Worm (Caenorhabditis elegans) whole organism, L1 larva: ENCODE results near the gene F46G11.6.

Experiments used
- C04F5.9 ChIP-seq: sonication (generic microtip); optimal IDR thresholded peaks from 2 replicates; lab custom pipeline; 2016; ENCODE audit warnings: missing genetic modification characterization, missing compliant biosample characterization
- C16A3.4 ChIP-seq: fragments of 150-350 bp; optimal IDR thresholded peaks from 2 replicates; lab custom pipeline; 2014; ENCODE audit warnings: missing biosample characterization, missing genetic modification characterization
- C34B4.2 ChIP-seq: sonication (generic microtip); optimal IDR thresholded peaks from 2 replicates; lab custom pipeline; 2017; ENCODE audit warnings: mild to moderate bottlenecking, missing genetic modification characterization, missing compliant biosample characterization
- F16B12.6 ChIP-seq: fragments of 150-350 bp; optimal IDR thresholded peaks from 2 replicates; lab custom pipeline; 2014; ENCODE audit warnings: missing biosample characterization, missing genetic modification characterization
- aha-1 ChIP-seq: fragments of 150-350 bp; optimal IDR thresholded peaks from 2 replicates; lab custom pipeline; 2014; ENCODE audit warnings: missing biosample characterization, missing genetic modification characterization
- alr-1 ChIP-seq: fragments of 200-800 bp; sonication (Bioruptor generic); optimal IDR thresholded peaks from 2 replicates; lab custom pipeline; 2018; ENCODE audit warnings: borderline replicate concordance, mild to moderate bottlenecking, missing genetic modification characterization, missing compliant biosample characterization
- blmp-1 ChIP-seq: fragments of 150-350 bp; optimal IDR thresholded peaks from 2 replicates; lab custom pipeline; 2014; ENCODE audit warnings: missing biosample characterization, missing genetic modification characterization
- ceh-63 ChIP-seq: fragments of 200-800 bp; sonication (Bioruptor generic); optimal IDR thresholded peaks from 2 replicates; lab custom pipeline; 2018; ENCODE audit warnings: mild to moderate bottlenecking, missing genetic modification characterization, missing compliant biosample characterization
- ceh-82 ChIP-seq, 3 experiments: fragments of 150-350 bp in 1 of 3; sonication (generic microtip) in 2 of 3; optimal IDR thresholded peaks; 2 replicates each; lab custom pipeline; 2014 to 2017; ENCODE audit warnings: missing biosample characterization in 3 of 3, missing genetic modification characterization in 3 of 3
- ceh-88 ChIP-seq: fragments of 200-800 bp; sonication (Bioruptor generic); IDR thresholded peaks from 2 replicates; pipeline ENCODE4 v1.3.6; 2022; ENCODE audit warnings: missing genetic modification characterization, missing compliant biosample characterization
- dpl-1 ChIP-seq, 3 experiments: fragments of 150-350 bp in 2 of 3; sonication (generic microtip) in 1 of 3; optimal IDR thresholded peaks; 2 replicates each; lab custom pipeline; 2014 to 2017; ENCODE audit warnings: missing biosample characterization in 3 of 3, missing genetic modification characterization in 3 of 3, missing genetic modification reagents in 3 of 3
- dsc-1 ChIP-seq: sonication (generic microtip); optimal IDR thresholded peaks from 2 replicates; lab custom pipeline; 2016; ENCODE audit warnings: mild to moderate bottlenecking, missing genetic modification characterization, missing compliant biosample characterization
- egl-13 ChIP-seq: sonication (generic microtip); optimal IDR thresholded peaks from 2 replicates; lab custom pipeline; 2016; ENCODE audit warnings: missing genotype, missing genetic modification reagents, missing genetic modification characterization, missing compliant biosample characterization
- egl-27 ChIP-seq, 2 experiments: fragments of 150-350 bp in 1 of 2; sonication (generic microtip); optimal IDR thresholded peaks; 3 replicates each; lab custom pipeline; 2017 to 2018; ENCODE audit warnings: missing biosample characterization in 2 of 2, missing genetic modification characterization in 2 of 2, missing genetic modification reagents in 2 of 2
- elt-3 ChIP-seq, 6 experiments: fragments of 150-350 bp in 1 of 6; sonication (generic microtip); optimal IDR thresholded peaks; 2 replicates each; lab custom pipeline; 2017 to 2018; ENCODE audit warnings: missing biosample characterization in 6 of 6, missing genetic modification characterization in 6 of 6, inconsistent platforms in 1 of 6
- fkh-4 ChIP-seq: sonication (generic microtip); optimal IDR thresholded peaks from 2 replicates; lab custom pipeline; 2016; ENCODE audit warnings: missing compliant biosample characterization, missing genetic modification characterization, borderline replicate concordance
- fkh-8 ChIP-seq: sonication (generic microtip); optimal IDR thresholded peaks from 2 replicates; lab custom pipeline; 2016; ENCODE audit warnings: mild to moderate bottlenecking, missing genetic modification characterization, missing compliant biosample characterization
- fos-1 ChIP-seq: fragments of 150-350 bp; optimal IDR thresholded peaks from 2 replicates; lab custom pipeline; 2014; ENCODE audit warnings: missing biosample characterization, missing genetic modification characterization
- hpl-2 ChIP-seq: fragments of 150-350 bp; optimal IDR thresholded peaks from 2 replicates; lab custom pipeline; 2014; ENCODE audit warnings: missing biosample characterization, missing genetic modification reagents, missing genetic modification characterization
- irx-1 ChIP-seq: sonication (generic microtip); optimal IDR thresholded peaks from 2 replicates; lab custom pipeline; 2016; ENCODE audit warnings: missing genetic modification characterization, missing compliant biosample characterization
- isw-1 ChIP-seq: fragments of 200-800 bp; sonication (Bioruptor generic); IDR thresholded peaks from 2 replicates; pipeline ENCODE4 v1.3.6; 2022; ENCODE audit warnings: missing genetic modification characterization, missing compliant biosample characterization
- lin-13 ChIP-seq: fragments of 150-350 bp; optimal IDR thresholded peaks from 2 replicates; lab custom pipeline; 2014; ENCODE audit warnings: missing biosample characterization, missing genetic modification reagents, missing genetic modification characterization
- lin-14 ChIP-seq: fragments of 200-800 bp; sonication (Bioruptor generic); optimal IDR thresholded peaks from 2 replicates; lab custom pipeline; 2018; ENCODE audit warnings: mild to moderate bottlenecking, missing genetic modification characterization, moderate library complexity, missing compliant biosample characterization
- lin-39 ChIP-seq: fragments of 150-350 bp; optimal IDR thresholded peaks from 2 replicates; lab custom pipeline; 2014; ENCODE audit warnings: missing biosample characterization, missing genetic modification reagents, missing genetic modification characterization
- lir-3 ChIP-seq: sonication (generic microtip); optimal IDR thresholded peaks from 2 replicates; lab custom pipeline; 2016; ENCODE audit warnings: mild to moderate bottlenecking, missing genetic modification characterization, moderate library complexity, missing compliant biosample characterization; ENCODE audit not compliant: poor library complexity
- lsy-2 ChIP-seq, 2 experiments: fragments of 150-350 bp; optimal IDR thresholded peaks; 2 replicates each; lab custom pipeline; 2014; ENCODE audit warnings: missing biosample characterization in 2 of 2, missing genetic modification characterization in 2 of 2
- mab-9 ChIP-seq: fragments of 200-800 bp; sonication (Bioruptor generic); IDR thresholded peaks from 2 replicates; pipeline ENCODE4 v1.3.6; 2022; ENCODE audit warnings: missing genetic modification reagents, missing genetic modification characterization, missing compliant biosample characterization
- mdl-1 ChIP-seq, 2 experiments: fragments of 150-350 bp; optimal IDR thresholded peaks; 2 replicates each; lab custom pipeline; 2014 to 2017; ENCODE audit warnings: missing biosample characterization in 2 of 2, missing genetic modification characterization in 2 of 2, inconsistent platforms in 1 of 2
- mef-2 ChIP-seq: fragments of 150-350 bp; optimal IDR thresholded peaks from 2 replicates; lab custom pipeline; 2014; ENCODE audit warnings: missing biosample characterization, missing genetic modification characterization
- nhr-19 ChIP-seq: fragments of 200-800 bp; sonication (Bioruptor generic); conservative IDR thresholded peaks from 2 replicates; pipeline ENCODE4 v1.3.6; 2022; ENCODE audit warnings: missing genetic modification characterization, missing compliant biosample characterization
- nhr-20 ChIP-seq: sonication (generic microtip); optimal IDR thresholded peaks from 2 replicates; lab custom pipeline; 2016; ENCODE audit warnings: mild to moderate bottlenecking, missing genetic modification characterization, missing compliant biosample characterization
- nhr-237 ChIP-seq: fragments of 150-350 bp; optimal IDR thresholded peaks from 2 replicates; lab custom pipeline; 2014; ENCODE audit warnings: missing biosample characterization, missing genetic modification characterization
- nhr-28 ChIP-seq: fragments of 150-350 bp; optimal IDR thresholded peaks from 2 replicates; lab custom pipeline; 2014; ENCODE audit warnings: missing biosample characterization, missing genetic modification characterization
- nhr-71 ChIP-seq: sonication (generic microtip); optimal IDR thresholded peaks from 2 replicates; lab custom pipeline; 2016; ENCODE audit warnings: mild to moderate bottlenecking, missing genetic modification characterization, moderate library complexity, missing compliant biosample characterization
- nhr-76 ChIP-seq: sonication (generic microtip); optimal IDR thresholded peaks from 2 replicates; lab custom pipeline; 2017; ENCODE audit warnings: missing biosample characterization, missing genetic modification characterization
- nhr-77 ChIP-seq: fragments of 150-350 bp; optimal IDR thresholded peaks from 2 replicates; lab custom pipeline; 2014; ENCODE audit warnings: missing biosample characterization, missing genetic modification characterization
- nhr-84 ChIP-seq: sonication (generic microtip); optimal IDR thresholded peaks from 2 replicates; lab custom pipeline; 2017; ENCODE audit warnings: missing biosample characterization, missing genetic modification characterization
- nhr-85 ChIP-seq: sonication (generic microtip); peaks from one replicate; lab custom pipeline; 2016; ENCODE audit warnings: missing genetic modification characterization, inconsistent platforms, missing compliant biosample characterization
- pag-3 ChIP-seq: sonication (generic microtip); optimal IDR thresholded peaks from 2 replicates; lab custom pipeline; 2017; ENCODE audit warnings: missing genetic modification characterization, mild to moderate bottlenecking, missing compliant biosample characterization, antibody characterized with exemption, borderline replicate concordance; ENCODE audit not compliant: insufficient read depth
- pqm-1 ChIP-seq: sonication (generic microtip); optimal IDR thresholded peaks from 3 replicates; lab custom pipeline; 2017; ENCODE audit warnings: missing biosample characterization, missing genetic modification characterization
- rnt-1 ChIP-seq: sonication (generic microtip); optimal IDR thresholded peaks from 2 replicates; lab custom pipeline; 2016; ENCODE audit warnings: mild to moderate bottlenecking, missing genetic modification characterization, moderate library complexity, missing compliant biosample characterization
- skn-1 ChIP-seq: fragments of 150-350 bp; optimal IDR thresholded peaks from 2 replicates; lab custom pipeline; 2014; ENCODE audit warnings: missing biosample characterization, missing genetic modification characterization
- sox-4 ChIP-seq: sonication (generic microtip); optimal IDR thresholded peaks from 2 replicates; lab custom pipeline; 2016; ENCODE audit warnings: missing genetic modification characterization, missing compliant biosample characterization
- sptf-1 ChIP-seq: fragments of 150-350 bp; optimal IDR thresholded peaks from 2 replicates; lab custom pipeline; 2014; ENCODE audit warnings: missing biosample characterization, missing genetic modification characterization
- tbx-2 ChIP-seq: sonication (generic microtip); optimal IDR thresholded peaks from 2 replicates; lab custom pipeline; 2016; ENCODE audit warnings: missing genetic modification characterization, missing compliant biosample characterization
- tlp-1 ChIP-seq: fragments of 150-350 bp; optimal IDR thresholded peaks from 2 replicates; lab custom pipeline; 2014; ENCODE audit warnings: missing biosample characterization, missing genetic modification characterization
- unc-62 ChIP-seq: fragments of 150-350 bp; optimal IDR thresholded peaks from 2 replicates; lab custom pipeline; 2014; ENCODE audit warnings: missing biosample characterization, missing genetic modification reagents, missing genetic modification characterization
- unc-86 ChIP-seq: sonication (generic microtip); optimal IDR thresholded peaks from 2 replicates; lab custom pipeline; 2016; ENCODE audit warnings: missing genetic modification characterization, missing compliant biosample characterization
- unc-98 ChIP-seq: fragments of 200-800 bp; sonication (Bioruptor generic); IDR thresholded peaks from 2 replicates; pipeline ENCODE4 v1.3.6; 2022; ENCODE audit warnings: missing genetic modification characterization, missing compliant biosample characterization
- vab-15 ChIP-seq: sonication (generic microtip); optimal IDR thresholded peaks from 2 replicates; lab custom pipeline; 2017; ENCODE audit warnings: missing genotype, mild to moderate bottlenecking, missing genetic modification characterization, missing compliant biosample characterization
- zip-4 ChIP-seq: fragments of 200-800 bp; sonication (Bioruptor generic); optimal IDR thresholded peaks from 2 replicates; lab custom pipeline; 2018; ENCODE audit warnings: mild to moderate bottlenecking, missing genetic modification characterization, moderate library complexity, missing compliant biosample characterization
- ztf-11 ChIP-seq, 2 experiments: sonication (generic microtip); optimal IDR thresholded peaks; 2 replicates each; lab custom pipeline; 2016 to 2017; ENCODE audit warnings: missing genetic modification characterization in 2 of 2, missing biosample characterization in 1 of 2, missing compliant biosample characterization in 1 of 2

The F46G11.6 gene

ce11 chrX:5801156-5801592 lies 14.9 kb downstream of the F46G11.6 start:
- TF ChIP-seq lin-14 (peak; percentile 93), alr-1 (no peak), C16A3.4 (tag; lab: Kevin White, UChicago) (peak; percentile 87), aha-1 (tag; lab: Kevin White, UChicago) (no peak), unc-62 (GFP tag; lab: Kevin White, UChicago) (no peak), mdl-1 (tag; optimal IDR thresholded peaks at IDR 0.05; lab: Kevin White, UChicago) (peak in 1 of 2 experiments; percentile 82), mab-9 (GFP tag; lab: Robert Waterston, UW) (peak; percentile 77; the same call in 1 of the 2 replicates), blmp-1 (tag; lab: Kevin White, UChicago) (peak; percentile 61), mef-2 (tag; lab: Kevin White, UChicago) (peak; percentile 4), elt-3 (tag; optimal IDR thresholded peaks at IDR 0.05; lab: Kevin White, UChicago) (peak in 3 of 6 experiments; percentile 33 to 87 (median 80)), lin-39 (tag; lab: Kevin White, UChicago) (peak; percentile 59), unc-98 (GFP tag; lab: Robert Waterston, UW) (peak; percentile 55), nhr-77 (tag; lab: Kevin White, UChicago) (peak; percentile 84), isw-1 (peak; percentile 60), fos-1 (tag; lab: Kevin White, UChicago) (peak; percentile 82), rnt-1 (tag; lab: Kevin White, UChicago) (peak; percentile 71), dsc-1 (tag; lab: Kevin White, UChicago) (peak; percentile 95), irx-1 (tag; lab: Kevin White, UChicago) (peak; percentile 88), pqm-1 (no peak), ceh-88 (GFP tag; lab: Robert Waterston, UW) (peak; percentile 80; the same call in 1 of the 2 replicates), C34B4.2 (no peak), nhr-28 (no peak), nhr-237 (tag; lab: Kevin White, UChicago) (peak; percentile 42), dpl-1 (GFP tag; optimal IDR thresholded peaks at IDR 0.05; lab: Kevin White, UChicago) (peak in 2 of 3 experiments; percentile 32 to 54), egl-13 (tag; lab: Kevin White, UChicago) (peak; percentile 78), fkh-8 (peak; percentile 70), unc-86 (peak; percentile 76), tlp-1 (tag; lab: Kevin White, UChicago) (no peak), lir-3 (tag; lab: Kevin White, UChicago) (peak; percentile 82), nhr-20 (peak; percentile 93), hpl-2 (GFP tag; lab: Kevin White, UChicago) (peak; percentile 40), sox-4 (peak; percentile 69), lin-13 (GFP tag; lab: Kevin White, UChicago) (peak; percentile 55), nhr-19 (GFP tag; lab: Robert Waterston, UW) (peak; percentile 91), sptf-1 (tag; lab: Kevin White, UChicago) (no peak), vab-15 (tag; lab: Kevin White, UChicago) (peak; percentile 60), C04F5.9 (tag; lab: Kevin White, UChicago) (peak; percentile 45), ztf-11 (tag; optimal IDR thresholded peaks at IDR 0.05; lab: Kevin White, UChicago) (peak in 1 of 2 experiments; percentile 59), nhr-71 (tag; lab: Kevin White, UChicago) (peak; percentile 95), zip-4 (GFP tag; lab: Kevin White, UChicago) (peak; percentile 78), skn-1 (peak; percentile 74), nhr-76 (peak; percentile 75), pag-3 (tag; lab: Kevin White, UChicago) (no peak), nhr-85 (tag; lab: Kevin White, UChicago) (peak; percentile 91), F16B12.6 (tag; lab: Kevin White, UChicago) (no peak), fkh-4 (tag; lab: Kevin White, UChicago) (peak; percentile 29), tbx-2 (tag; lab: Kevin White, UChicago) (peak; percentile 87), nhr-84 (tag; lab: Kevin White, UChicago) (no peak), ceh-63 (GFP tag; lab: Kevin White, UChicago) (no peak), lsy-2 (tag; optimal IDR thresholded peaks at IDR 0.05; lab: Kevin White, UChicago) (peak; percentile 68 to 86), egl-27 (tag; optimal IDR thresholded peaks at IDR 0.05; lab: Kevin White, UChicago) (no peak), ceh-82 (tag; optimal IDR thresholded peaks at IDR 0.05; lab: Kevin White, UChicago) (peak; percentile 61 to 83 (median 77))
